Fruit fly (Drosophila melanogaster): ENCODE data around the gene CG45494.
"Not testable (repeated sequence)": the region's sequence is repeated elsewhere in the genome, so short reads cannot be mapped to it uniquely, and the experiment has no call there.

The CG45494 gene

DNA sequence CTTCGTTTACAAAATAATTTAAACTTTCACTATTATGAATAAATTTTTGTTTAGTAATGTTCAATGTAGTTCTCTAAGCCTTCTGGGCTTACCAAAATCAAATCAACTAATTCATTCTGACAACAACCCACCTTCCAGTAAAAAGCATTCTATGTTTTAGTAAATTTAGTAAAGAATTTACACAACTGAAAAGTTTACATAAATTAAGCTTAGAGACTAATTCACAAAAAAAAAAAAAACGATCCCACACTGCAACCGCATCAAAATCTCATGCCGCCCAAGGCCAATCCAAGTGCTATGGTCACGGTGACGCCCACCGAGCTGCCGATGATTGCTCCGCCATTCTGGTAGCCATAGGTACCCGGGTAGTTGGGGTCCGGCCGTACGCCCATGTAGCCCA lies at the start of gene CG45494:
Gene CG45494 (minus strand): TSS at position 101 of the 400 bp plus-strand sequence.
- not testable (repeated sequence) for TF ChIP-seq noc (tag; optimal IDR thresholded peaks at IDR 0.05)

DNA sequence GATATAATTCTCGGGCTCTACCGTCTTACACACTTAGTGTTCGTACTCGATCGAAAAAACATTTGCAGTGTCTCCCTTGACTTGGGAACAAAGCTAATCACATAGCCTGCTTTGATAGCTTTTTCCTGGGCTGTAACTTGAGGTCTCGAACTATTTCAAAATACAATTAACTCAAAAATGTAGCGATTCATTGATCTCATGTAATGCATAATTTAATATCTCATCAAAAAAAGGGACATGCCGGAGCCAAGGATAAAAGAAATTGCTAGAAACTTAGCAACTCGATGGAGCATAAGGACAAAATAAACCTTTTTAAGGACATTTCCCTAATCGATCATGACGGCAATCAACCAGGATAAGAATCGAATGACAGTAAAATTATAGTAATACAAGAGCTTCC lies 48.6 kb upstream of the CG45494 start, which contains the start of gene lky:
Gene lky (minus strand): TSS at position 101 of the 400 bp plus-strand sequence.
- TF ChIP-seq noc (tag; optimal IDR thresholded peaks at IDR 0.05) = no peak

dm6 chrX:19964215-19964614 lies 10.8 kb upstream of the CG45494 start:
- peak; percentile 34 for TF ChIP-seq noc (tag; optimal IDR thresholded peaks at IDR 0.05)

DNA sequence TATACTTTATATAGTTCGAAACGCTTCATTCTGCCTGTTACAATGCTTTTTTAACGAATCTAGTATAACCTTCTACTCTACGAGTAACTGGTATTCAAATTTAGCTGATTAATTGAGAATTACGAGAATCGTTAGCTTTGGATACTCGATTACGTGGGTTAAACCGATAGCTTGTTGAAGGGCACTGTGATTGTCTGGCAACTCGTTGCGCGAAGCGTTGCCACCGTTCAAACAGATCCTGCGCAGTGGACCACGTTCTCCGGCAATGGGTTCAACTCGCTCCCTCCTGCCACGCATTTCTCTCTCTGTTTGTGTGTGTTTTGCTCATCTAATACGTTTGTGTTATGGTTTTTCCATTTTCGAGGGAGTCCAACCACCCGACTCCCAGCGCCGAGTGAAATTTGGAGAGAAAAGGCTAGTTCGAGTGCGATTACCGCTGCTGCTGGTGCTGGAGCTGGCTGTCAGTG lies 7.5 kb upstream of the CG45494 start, which contains the start of gene Nep3:
Gene Nep3 (plus strand): TSS at position 417 of the 467 bp plus-strand sequence.
- TF ChIP-seq noc (tag; optimal IDR thresholded peaks at IDR 0.05) = no peak

DNA sequence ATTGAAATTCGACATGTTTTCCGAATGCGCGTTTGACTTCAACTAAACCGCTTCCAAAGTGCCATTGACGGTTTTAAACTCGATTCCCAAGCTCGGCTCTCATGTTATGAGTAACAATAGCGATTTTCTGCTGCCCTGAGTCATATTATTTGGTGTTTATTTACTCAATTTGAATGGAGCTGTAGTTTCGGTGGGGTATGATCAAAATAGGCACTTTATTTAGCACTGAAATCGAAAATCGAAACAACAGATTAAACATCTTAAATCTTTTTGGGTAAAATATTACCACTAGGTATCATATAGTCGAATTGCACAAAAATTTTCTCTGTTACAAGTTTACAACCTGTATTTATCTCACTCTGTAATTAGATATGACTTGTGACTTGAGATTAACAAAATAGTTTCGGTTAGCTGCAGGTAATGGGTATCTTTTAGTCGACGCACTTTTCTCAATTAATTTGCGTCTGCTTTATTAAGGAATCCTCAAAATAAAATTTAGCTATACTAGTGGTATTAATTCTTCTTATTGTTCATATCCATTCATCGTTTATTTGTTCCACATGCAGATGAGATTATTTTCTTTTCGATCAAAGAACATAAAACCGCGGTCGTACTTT lies 6.1 kb upstream of the CG45494 start, which contains the start of gene CG12655:
Gene CG12655 (minus strand): TSS at position 51 of the 617 bp plus-strand sequence.
- no peak for TF ChIP-seq noc (tag; optimal IDR thresholded peaks at IDR 0.05)

dm6 chrX:19958242-19958641 lies 4.8 kb upstream of the CG45494 start, which contains the start of gene CG43784:
Gene CG43784 (minus strand): TSS chrX:19958342.
- TF ChIP-seq noc (tag; optimal IDR thresholded peaks at IDR 0.05) = not testable (repeated sequence)

DNA sequence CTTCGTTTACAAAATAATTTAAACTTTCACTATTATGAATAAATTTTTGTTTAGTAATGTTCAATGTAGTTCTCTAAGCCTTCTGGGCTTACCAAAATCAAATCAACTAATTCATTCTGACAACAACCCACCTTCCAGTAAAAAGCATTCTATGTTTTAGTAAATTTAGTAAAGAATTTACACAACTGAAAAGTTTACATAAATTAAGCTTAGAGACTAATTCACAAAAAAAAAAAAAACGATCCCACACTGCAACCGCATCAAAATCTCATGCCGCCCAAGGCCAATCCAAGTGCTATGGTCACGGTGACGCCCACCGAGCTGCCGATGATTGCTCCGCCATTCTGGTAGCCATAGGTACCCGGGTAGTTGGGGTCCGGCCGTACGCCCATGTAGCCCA lies 4.6 kb downstream of the CG45494 start, which contains the start of gene CG45493:
Gene CG45493 (minus strand): TSS at position 101 of the 400 bp plus-strand sequence.
- TF ChIP-seq noc (tag; optimal IDR thresholded peaks at IDR 0.05) = not testable (repeated sequence)

dm6 chrX:19944047-19944446 lies 9.4 kb downstream of the CG45494 start, which contains the start of gene CG45492:
Gene CG45492 (minus strand): TSS chrX:19944147.
- TF ChIP-seq noc (tag; optimal IDR thresholded peaks at IDR 0.05) = not testable (repeated sequence)

dm6 chrX:19938894-19939293 lies 14.5 kb downstream of the CG45494 start, which contains the start of gene CG45491:
Gene CG45491 (minus strand): TSS chrX:19938994.
- not testable (repeated sequence) for TF ChIP-seq noc (tag; optimal IDR thresholded peaks at IDR 0.05)

dm6 chrX:19934194-19934593 lies 19.2 kb downstream of the CG45494 start, which contains the start of gene CG45490:
Gene CG45490 (minus strand): TSS chrX:19934294.
- TF ChIP-seq noc (tag; optimal IDR thresholded peaks at IDR 0.05) = not testable (repeated sequence)

dm6 chrX:19929078-19929477 lies 24.3 kb downstream of the CG45494 start, which contains the start of gene CG45489:
Gene CG45489 (minus strand): TSS chrX:19929178.
- TF ChIP-seq noc (tag; optimal IDR thresholded peaks at IDR 0.05) = not testable (repeated sequence)

- TF ChIP-seq noc (tag; optimal IDR thresholded peaks at IDR 0.05) = not testable (repeated sequence)
Measured at dm6 chrX:19920335-19920734, 33.1 kb downstream of the CG45494 start, which contains the start of gene CG45488. Gene CG45488 (minus strand): TSS chrX:19920435.

dm6 chrX:19915181-19915580 lies 38.2 kb downstream of the CG45494 start, which contains the start of gene CG45487:
Gene CG45487 (minus strand): TSS chrX:19915281.
- not testable (repeated sequence) for TF ChIP-seq noc (tag; optimal IDR thresholded peaks at IDR 0.05)

dm6 chrX:19910017-19910416 lies 43.4 kb downstream of the CG45494 start, which contains the start of gene CG45486:
Gene CG45486 (minus strand): TSS chrX:19910117.
- not testable (repeated sequence) for TF ChIP-seq noc (tag; optimal IDR thresholded peaks at IDR 0.05)
